Worm (Caenorhabditis elegans) whole organism, L2 larva: ENCODE measurements around the gene T28A8.8.

Source experiments
- C34F6.9 ChIP-seq: fragments of 150-350 bp; optimal IDR thresholded peaks from 2 replicates; lab custom pipeline; 2014; ENCODE audit warnings: missing biosample characterization, missing genetic modification characterization
- F13H6.1 ChIP-seq: sonication (generic microtip); optimal IDR thresholded peaks from 2 replicates; lab custom pipeline; 2016; ENCODE audit warnings: missing genetic modification characterization, missing compliant biosample characterization
- R02D3.7 ChIP-seq: fragments of 150-350 bp; optimal IDR thresholded peaks from 2 replicates; lab custom pipeline; 2014; ENCODE audit warnings: missing biosample characterization, missing genetic modification characterization
- Y55F3AM.14 ChIP-seq: fragments of 200-800 bp; sonication (Bioruptor generic); optimal IDR thresholded peaks from 2 replicates; lab custom pipeline; 2018; ENCODE audit warnings: mild to moderate bottlenecking, missing genetic modification characterization, missing compliant biosample characterization
- ZK546.5 ChIP-seq: sonication (generic microtip); optimal IDR thresholded peaks from 2 replicates; lab custom pipeline; 2017; ENCODE audit warnings: missing biosample characterization, missing genetic modification characterization
- alr-1 ChIP-seq: fragments of 150-350 bp; optimal IDR thresholded peaks from 2 replicates; lab custom pipeline; 2014; ENCODE audit warnings: missing biosample characterization, missing genetic modification characterization
- aly-2 ChIP-seq: fragments of 150-350 bp; optimal IDR thresholded peaks from 2 replicates; lab custom pipeline; 2014; ENCODE audit warnings: missing biosample characterization, missing genetic modification characterization
- ama-1 ChIP-seq: fragments of 150-350 bp; optimal IDR thresholded peaks from 2 replicates; lab custom pipeline; 2018; ENCODE audit warnings: inconsistent platforms
- blmp-1 ChIP-seq: sonication (generic microtip); optimal IDR thresholded peaks from 2 replicates; lab custom pipeline; 2017; ENCODE audit warnings: missing genetic modification characterization, mild to moderate bottlenecking, missing compliant biosample characterization, antibody characterized with exemption, moderate library complexity; ENCODE audit not compliant: insufficient read depth
- ceh-16 ChIP-seq: fragments of 150-350 bp; optimal IDR thresholded peaks from 2 replicates; lab custom pipeline; 2014; ENCODE audit warnings: missing biosample characterization, missing genetic modification characterization
- ceh-82 ChIP-seq: fragments of 150-350 bp; optimal IDR thresholded peaks from 2 replicates; lab custom pipeline; 2014; ENCODE audit warnings: missing biosample characterization, missing genetic modification characterization
- crh-2 ChIP-seq: sonication (generic microtip); optimal IDR thresholded peaks from 2 replicates; lab custom pipeline; 2017; ENCODE audit warnings: missing biosample characterization, missing genetic modification characterization
- dmd-4 ChIP-seq: sonication (generic microtip); optimal IDR thresholded peaks from 2 replicates; lab custom pipeline; 2017; ENCODE audit warnings: missing biosample characterization, missing genetic modification characterization
- egl-27 ChIP-seq: sonication (generic microtip); optimal IDR thresholded peaks from 3 replicates; lab custom pipeline; 2017; ENCODE audit warnings: missing biosample characterization, missing genetic modification reagents, missing genetic modification characterization
- elt-1 ChIP-seq: fragments of 150-350 bp; optimal IDR thresholded peaks from 2 replicates; lab custom pipeline; 2014; ENCODE audit warnings: missing biosample characterization, missing genetic modification characterization
- elt-3 ChIP-seq: sonication (generic microtip); optimal IDR thresholded peaks from 2 replicates; lab custom pipeline; 2017; ENCODE audit warnings: missing biosample characterization, missing genetic modification characterization
- fos-1 ChIP-seq: fragments of 150-350 bp; optimal IDR thresholded peaks from 2 replicates; lab custom pipeline; 2014; ENCODE audit warnings: missing biosample characterization, missing genetic modification characterization
- gmeb-1 ChIP-seq: fragments of 150-350 bp; optimal IDR thresholded peaks from 2 replicates; lab custom pipeline; 2014; ENCODE audit warnings: missing biosample characterization, missing genetic modification characterization
- lin-11 ChIP-seq: fragments of 150-350 bp; sonication (generic microtip); optimal IDR thresholded peaks from 2 replicates; lab custom pipeline; 2014; ENCODE audit warnings: missing biosample characterization, missing genetic modification characterization, inconsistent platforms, mixed read lengths
- lin-13 ChIP-seq: fragments of 150-350 bp; optimal IDR thresholded peaks from 2 replicates; lab custom pipeline; 2014; ENCODE audit warnings: missing biosample characterization, missing genetic modification reagents, missing genetic modification characterization
- lin-39 ChIP-seq: fragments of 150-350 bp; optimal IDR thresholded peaks from 2 replicates; lab custom pipeline; 2014; ENCODE audit warnings: missing biosample characterization, missing genetic modification reagents, missing genetic modification characterization
- lsy-2 ChIP-seq, 2 experiments: fragments of 150-350 bp in 1 of 2; sonication (generic microtip) in 1 of 2; optimal IDR thresholded peaks; 2 replicates each; lab custom pipeline; 2014 to 2017; ENCODE audit warnings: missing biosample characterization in 2 of 2, missing genetic modification characterization in 2 of 2
- mab-5 ChIP-seq: fragments of 150-350 bp; optimal IDR thresholded peaks from 2 replicates; lab custom pipeline; 2014; ENCODE audit warnings: missing biosample characterization, missing genetic modification characterization
- mbf-1 ChIP-seq: sonication (generic microtip); optimal IDR thresholded peaks from 2 replicates; lab custom pipeline; 2017; ENCODE audit warnings: missing biosample characterization, missing genetic modification characterization
- mdl-1 ChIP-seq, 2 experiments: fragments of 150-350 bp in 1 of 2; sonication (generic microtip) in 1 of 2; optimal IDR thresholded peaks; 2 replicates each; lab custom pipeline; 2017; ENCODE audit warnings: missing biosample characterization in 2 of 2, missing genetic modification characterization in 2 of 2
- nhr-10 ChIP-seq: sonication (generic microtip); optimal IDR thresholded peaks from 2 replicates; lab custom pipeline; 2017; ENCODE audit warnings: missing biosample characterization, missing genetic modification characterization
- nhr-11 ChIP-seq: fragments of 150-350 bp; optimal IDR thresholded peaks from 2 replicates; lab custom pipeline; 2014; ENCODE audit warnings: missing biosample characterization, missing genetic modification characterization
- nhr-12 ChIP-seq: fragments of 150-350 bp; optimal IDR thresholded peaks from 2 replicates; lab custom pipeline; 2014; ENCODE audit warnings: missing biosample characterization, missing genetic modification characterization
- nhr-129 ChIP-seq: fragments of 150-350 bp; optimal IDR thresholded peaks from 2 replicates; lab custom pipeline; 2014; ENCODE audit warnings: missing biosample characterization, missing genetic modification characterization
- nhr-21 ChIP-seq: fragments of 150-350 bp; optimal IDR thresholded peaks from 2 replicates; lab custom pipeline; 2014; ENCODE audit warnings: missing biosample characterization, missing genetic modification characterization
- nhr-23 ChIP-seq: fragments of 150-350 bp; optimal IDR thresholded peaks from 2 replicates; lab custom pipeline; 2014; ENCODE audit warnings: missing biosample characterization, missing genetic modification reagents, missing genetic modification characterization
- nhr-237 ChIP-seq: fragments of 150-350 bp; optimal IDR thresholded peaks from 2 replicates; lab custom pipeline; 2014; ENCODE audit warnings: missing biosample characterization, missing genetic modification characterization
- nhr-25 ChIP-seq: fragments of 150-350 bp; sonication (generic microtip); optimal IDR thresholded peaks from 3 replicates; lab custom pipeline; 2014; ENCODE audit warnings: missing biosample characterization, missing genetic modification characterization
- nhr-6 ChIP-seq: fragments of 150-350 bp; optimal IDR thresholded peaks from 2 replicates; lab custom pipeline; 2014; ENCODE audit warnings: missing biosample characterization, missing genetic modification characterization
- nhr-77 ChIP-seq: fragments of 150-350 bp; optimal IDR thresholded peaks from 2 replicates; lab custom pipeline; 2014; ENCODE audit warnings: missing biosample characterization, missing genetic modification characterization
- peb-1 ChIP-seq: fragments of 150-350 bp; optimal IDR thresholded peaks from 2 replicates; lab custom pipeline; 2014; ENCODE audit warnings: missing biosample characterization, missing genetic modification characterization
- sem-4 ChIP-seq: fragments of 150-350 bp; optimal IDR thresholded peaks from 2 replicates; lab custom pipeline; 2014; ENCODE audit warnings: missing biosample characterization, missing genetic modification reagents, missing genetic modification characterization
- skn-1 ChIP-seq: sonication (generic microtip); optimal IDR thresholded peaks from 2 replicates; lab custom pipeline; 2017; ENCODE audit warnings: missing biosample characterization, missing genetic modification characterization
- sma-3 ChIP-seq: sonication (generic microtip); optimal IDR thresholded peaks from 2 replicates; lab custom pipeline; 2016; ENCODE audit warnings: missing genetic modification reagents, missing genetic modification characterization, missing compliant biosample characterization
- sma-9 ChIP-seq, 2 experiments: fragments of 150-350 bp in 1 of 2; sonication (generic microtip) in 1 of 2; optimal IDR thresholded peaks; 2 replicates each; lab custom pipeline; 2014 to 2016; ENCODE audit warnings: missing genetic modification characterization in 2 of 2, mild to moderate bottlenecking in 1 of 2, missing biosample characterization in 1 of 2, missing compliant biosample characterization in 1 of 2, missing genetic modification reagents in 1 of 2, moderate library complexity in 1 of 2
- snpc-4 ChIP-seq: fragments of 150-350 bp; optimal IDR thresholded peaks from 2 replicates; lab custom pipeline; 2014; ENCODE audit warnings: missing biosample characterization, missing genetic modification characterization
- unc-39 ChIP-seq: fragments of 150-350 bp; optimal IDR thresholded peaks from 2 replicates; lab custom pipeline; 2014; ENCODE audit warnings: missing biosample characterization, missing genetic modification characterization
- unc-55 ChIP-seq: fragments of 150-350 bp; sonication (generic microtip); optimal IDR thresholded peaks from 3 replicates; lab custom pipeline; 2014; ENCODE audit warnings: missing biosample characterization, missing genetic modification reagents, missing genetic modification characterization
- unc-62 ChIP-seq: fragments of 150-350 bp; optimal IDR thresholded peaks from 2 replicates; lab custom pipeline; 2014; ENCODE audit warnings: missing biosample characterization, missing genetic modification reagents, missing genetic modification characterization
- zag-1 ChIP-seq: fragments of 150-350 bp; optimal IDR thresholded peaks from 2 replicates; lab custom pipeline; 2014; ENCODE audit warnings: missing biosample characterization, missing genetic modification characterization
- ztf-1 ChIP-seq: fragments of 200-800 bp; sonication (Bioruptor generic); conservative IDR thresholded peaks from 2 replicates; pipeline ENCODE4 v1.3.6; 2022; ENCODE audit warnings: missing genetic modification characterization, missing compliant biosample characterization
- ztf-11 ChIP-seq: sonication (generic microtip); optimal IDR thresholded peaks from 2 replicates; lab custom pipeline; 2017; ENCODE audit warnings: missing biosample characterization, missing genetic modification characterization
- ztf-4 ChIP-seq: fragments of 150-350 bp; optimal IDR thresholded peaks from 2 replicates; lab custom pipeline; 2014; ENCODE audit warnings: missing biosample characterization, missing genetic modification characterization

The T28A8.8 gene

ce11 chrIII:13548982-13549381, 46.4 kb downstream of the T28A8.8 start, which contains the start of gene mmad-1:
Gene mmad-1, minus strand, starts transcription at chrIII:13549005.
- TF ChIP-seq unc-55 (peak; percentile 61), R02D3.7 (no peak), snpc-4 (tag; lab: Kevin White, UChicago) (no peak), ztf-1 (no peak), nhr-237 (no peak), unc-39 (tag; lab: Kevin White, UChicago) (no peak), egl-27 (tag; lab: Kevin White, UChicago) (no peak), zag-1 (tag; lab: Kevin White, UChicago) (no peak), skn-1 (tag; lab: Kevin White, UChicago) (no peak), lsy-2 (tag; optimal IDR thresholded peaks at IDR 0.05; lab: Kevin White, UChicago) (peak in 1 of 2 experiments; percentile 67), aly-2 (tag; lab: Kevin White, UChicago) (no peak), nhr-10 (no peak), nhr-11 (tag; lab: Kevin White, UChicago) (no peak), sma-9 (GFP tag; optimal IDR thresholded peaks at IDR 0.05; lab: Kevin White, UChicago) (peak; percentile 37), sma-9 (tag; optimal IDR thresholded peaks at IDR 0.05; lab: Kevin White, UChicago) (no peak), ceh-82 (no peak), blmp-1 (tag; lab: Kevin White, UChicago) (peak; percentile 76), Y55F3AM.14 (no peak), ceh-16 (tag; lab: Kevin White, UChicago) (no peak), ztf-4 (tag; lab: Kevin White, UChicago) (peak; percentile 32), nhr-12 (no peak), nhr-25 (tag; lab: Kevin White, UChicago) (peak; percentile 43), peb-1 (no peak), elt-1 (tag; lab: Kevin White, UChicago) (no peak), ama-1 (lab: Kevin White, UChicago) (peak; percentile 26), nhr-129 (peak; percentile 59), dmd-4 (no peak), mbf-1 (tag; lab: Kevin White, UChicago) (no peak), nhr-21 (tag; lab: Kevin White, UChicago) (no peak), F13H6.1 (peak; percentile 33), nhr-23 (no peak), elt-3 (no peak), lin-39 (tag; lab: Kevin White, UChicago) (no peak), ztf-11 (tag; lab: Kevin White, UChicago) (no peak), unc-62 (GFP tag; lab: Kevin White, UChicago) (no peak), gmeb-1 (tag; lab: Kevin White, UChicago) (peak; percentile 22), C34F6.9 (tag; lab: Kevin White, UChicago) (peak; percentile 69), sem-4 (tag; lab: Kevin White, UChicago) (peak; percentile 16), sma-3 (GFP tag; lab: Kevin White, UChicago) (peak; percentile 59), lin-13 (GFP tag; lab: Kevin White, UChicago) (no peak), alr-1 (tag; lab: Kevin White, UChicago) (no peak), mab-5 (tag; lab: Kevin White, UChicago) (no peak), lin-11 (no peak), mdl-1 (tag; optimal IDR thresholded peaks at IDR 0.05; lab: Kevin White, UChicago) (no peak), crh-2 (tag; lab: Kevin White, UChicago) (peak; percentile 72), fos-1 (tag; lab: Kevin White, UChicago) (peak; percentile 55), nhr-77 (tag; lab: Kevin White, UChicago) (no peak), ZK546.5 (tag; lab: Kevin White, UChicago) (no peak), nhr-6 (tag; lab: Kevin White, UChicago) (no peak)
